Fruit fly (Drosophila melanogaster) whole organism, embryonic: ENCODE data around the gene PGRP-LA.
A peak's percentile ranks its signal among the peaks of the same experiment; 100 is the strongest.

Experiments
- Antp ChIP-seq: fragments of 200-800 bp; sonication (Bioruptor generic); optimal IDR thresholded peaks from 3 replicates; lab custom pipeline; 2016; ENCODE audit warnings: missing biosample characterization, missing genetic modification characterization
- Atf-2 ChIP-seq: fragments of 200-800 bp; sonication (Bioruptor generic); optimal IDR thresholded peaks from 2 replicates; lab custom pipeline; 2016; ENCODE audit warnings: missing biosample characterization, missing genetic modification characterization
- CG10959 ChIP-seq: fragments of 200-800 bp; sonication (Bioruptor generic); IDR thresholded peaks from 2 replicates; pipeline ENCODE4 v1.3.6; 2022; ENCODE audit warnings: missing biosample characterization, missing genetic modification characterization
- CG11247 ChIP-seq: fragments of 200-800 bp; sonication (Bioruptor generic); IDR thresholded peaks from 2 replicates; pipeline ENCODE4 v1.3.6; 2022; ENCODE audit warnings: missing biosample characterization, missing genetic modification characterization
- CG1647 ChIP-seq: fragments of 200-800 bp; sonication (Bioruptor generic); optimal IDR thresholded peaks from 3 replicates; lab custom pipeline; 2016; ENCODE audit warnings: missing biosample characterization, missing genetic modification characterization
- CG17385 ChIP-seq: fragments of 200-800 bp; sonication (Bioruptor generic); optimal IDR thresholded peaks from 3 replicates; lab custom pipeline; 2018; ENCODE audit warnings: missing biosample characterization, mild to moderate bottlenecking, missing genetic modification characterization
- CG17612 ChIP-seq: fragments of 200-800 bp; sonication (Bioruptor generic); IDR thresholded peaks from 2 replicates; pipeline ENCODE4 v1.3.6; 2022; ENCODE audit warnings: missing biosample characterization, missing genetic modification characterization
- CG17802 ChIP-seq: fragments of 200-800 bp; sonication (Bioruptor generic); optimal IDR thresholded peaks from 2 replicates; lab custom pipeline; 2018; ENCODE audit warnings: missing biosample characterization, mild to moderate bottlenecking, missing genetic modification characterization, moderate library complexity
- CG2116 ChIP-seq: fragments of 200-800 bp; sonication (Bioruptor generic); optimal IDR thresholded peaks from 3 replicates; lab custom pipeline; 2018; ENCODE audit warnings: missing biosample characterization, mild to moderate bottlenecking, missing genetic modification characterization
- CG3065 ChIP-seq: fragments of 200-800 bp; sonication (Bioruptor generic); optimal IDR thresholded peaks from 2 replicates; lab custom pipeline; 2016; ENCODE audit warnings: missing biosample characterization, missing genetic modification characterization
- CG31388 ChIP-seq: fragments of 200-800 bp; sonication (Bioruptor generic); optimal IDR thresholded peaks from 2 replicates; lab custom pipeline; 2016; ENCODE audit warnings: missing biosample characterization, missing genetic modification characterization
- CG3163 ChIP-seq: fragments of 200-800 bp; sonication (Bioruptor generic); optimal IDR thresholded peaks from 3 replicates; lab custom pipeline; 2016; ENCODE audit warnings: missing biosample characterization, missing genetic modification characterization
- CG32532 ChIP-seq: fragments of 200-800 bp; sonication (Bioruptor generic); IDR thresholded peaks from 2 replicates; pipeline ENCODE4 v1.3.6; 2022; ENCODE audit warnings: missing biosample characterization, missing genetic modification characterization
- CG3726 ChIP-seq: fragments of 200-800 bp; sonication (Bioruptor generic); IDR thresholded peaks from 3 replicates; pipeline ENCODE4, ENCODE4 v1.3.6; 2022; ENCODE audit warnings: missing biosample characterization, missing genetic modification characterization
- CG7839 ChIP-seq: fragments of 200-800 bp; sonication (Bioruptor generic); optimal IDR thresholded peaks from 3 replicates; lab custom pipeline; 2018; ENCODE audit warnings: missing biosample characterization, mild to moderate bottlenecking, missing genetic modification characterization, moderate library complexity
- CG8944 ChIP-seq: fragments of 200-800 bp; sonication (Bioruptor generic); optimal IDR thresholded peaks from 3 replicates; lab custom pipeline; 2016; ENCODE audit warnings: missing biosample characterization, missing genetic modification characterization
- CTCF ChIP-seq: fragments of 200-800 bp; sonication (Bioruptor generic); optimal IDR thresholded peaks from 2 replicates; lab custom pipeline; 2017; ENCODE audit warnings: missing biosample characterization, mild to moderate bottlenecking, missing genetic modification characterization, moderate library complexity
- Dek ChIP-seq: fragments of 200-800 bp; sonication (Bioruptor generic); optimal IDR thresholded peaks from 3 replicates; lab custom pipeline; 2019; ENCODE audit warnings: missing biosample characterization, mild to moderate bottlenecking, missing genetic modification characterization, moderate library complexity
- Dll ChIP-seq: fragments of 200-800 bp; sonication (Bioruptor generic); IDR thresholded peaks from 4 replicates; pipeline ENCODE4 v1.3.6; 2022; ENCODE audit warnings: missing biosample characterization, missing genetic modification characterization; ENCODE audit not compliant: partially characterized antibody
- E2f2 ChIP-seq: fragments of 200-800 bp; sonication (Bioruptor generic); IDR thresholded peaks from 2 replicates; pipeline ENCODE4 v1.3.6; 2022; ENCODE audit warnings: missing biosample characterization, missing genetic modification characterization
- Gug ChIP-seq: fragments of 200-800 bp; sonication (Bioruptor generic); IDR thresholded peaks from 4 replicates; pipeline ENCODE4 v1.3.6; 2022; ENCODE audit warnings: missing biosample characterization, missing genetic modification characterization
- Hmr ChIP-seq: fragments of 200-800 bp; sonication (Bioruptor generic); optimal IDR thresholded peaks from 3 replicates; lab custom pipeline; 2017; ENCODE audit warnings: mild to moderate bottlenecking, missing biosample characterization, missing genetic modification reagents, missing genetic modification characterization
- Optix ChIP-seq: fragments of 200-800 bp; sonication (Bioruptor generic); IDR thresholded peaks from 3 replicates; pipeline ENCODE4 v1.3.6; 2022; ENCODE audit warnings: missing biosample characterization, missing genetic modification characterization
- Side ChIP-seq: fragments of 200-800 bp; sonication (Bioruptor generic); optimal IDR thresholded peaks from 2 replicates; lab custom pipeline; 2016; ENCODE audit warnings: missing biosample characterization, missing genetic modification characterization
- Sox102F ChIP-seq: fragments of 200-800 bp; sonication (Bioruptor generic); optimal IDR thresholded peaks from 2 replicates; lab custom pipeline; 2018; ENCODE audit warnings: missing biosample characterization, mild to moderate bottlenecking, missing genetic modification characterization, moderate library complexity
- Stat92E ChIP-seq, 3 experiments: fragments of >200 bp in 2 of 3; fragments of 200-800 bp in 1 of 3; sonication (Bioruptor generic) in 1 of 3; optimal IDR thresholded peaks; 2 replicates each; lab custom pipeline; 2017 to 2019; ENCODE audit warnings: missing biosample characterization in 3 of 3, missing genetic modification characterization in 3 of 3, mild to moderate bottlenecking in 1 of 3, moderate library complexity in 1 of 3
- ara ChIP-seq: fragments of 200-800 bp; sonication (Bioruptor generic); IDR thresholded peaks from 2 replicates; pipeline ENCODE4 v1.3.6; 2022; ENCODE audit warnings: missing biosample characterization, missing genetic modification characterization
- bsh ChIP-seq, 2 experiments: fragments of 200-800 bp; sonication (Bioruptor generic); optimal IDR thresholded peaks; 2 replicates each; lab custom pipeline; 2017 to 2018; ENCODE audit warnings: mild to moderate bottlenecking in 2 of 2, missing biosample characterization in 2 of 2, missing genetic modification characterization in 2 of 2, moderate library complexity in 1 of 2
- cato ChIP-seq: fragments of 200-800 bp; sonication (Bioruptor generic); optimal IDR thresholded peaks from 2 replicates; lab custom pipeline; 2016; ENCODE audit warnings: missing biosample characterization, missing genetic modification characterization, borderline replicate concordance
- da ChIP-seq: fragments of 200-800 bp; sonication (Bioruptor generic); optimal IDR thresholded peaks from 2 replicates; lab custom pipeline; 2016; ENCODE audit warnings: missing biosample characterization, missing genetic modification characterization
- dpn ChIP-seq, 2 experiments: fragments of 200-800 bp; sonication (Bioruptor generic); optimal IDR thresholded peaks; 3 replicates each; lab custom pipeline; 2016; ENCODE audit warnings: missing biosample characterization in 2 of 2, missing genetic modification characterization in 2 of 2
- fu2 ChIP-seq: fragments of 200-800 bp; sonication (Bioruptor generic); optimal IDR thresholded peaks from 2 replicates; lab custom pipeline; 2016; ENCODE audit warnings: missing biosample characterization, missing genetic modification characterization
- gsb ChIP-seq: fragments of 200-800 bp; sonication (Bioruptor generic); IDR thresholded peaks from 2 replicates; pipeline ENCODE4 v1.3.6; 2022; ENCODE audit warnings: missing biosample characterization, missing genetic modification characterization
- gt ChIP-seq: fragments of 200-800 bp; sonication (Bioruptor generic); IDR thresholded peaks from 2 replicates; pipeline ENCODE4 v1.3.6; 2022; ENCODE audit warnings: missing biosample characterization, missing genetic modification characterization
- hbn ChIP-seq: fragments of 200-800 bp; sonication (Bioruptor generic); IDR thresholded peaks from 2 replicates; pipeline ENCODE4 v1.3.6; 2022; ENCODE audit warnings: missing biosample characterization, missing genetic modification characterization; ENCODE audit not compliant: partially characterized antibody
- inv ChIP-seq: fragments of 200-800 bp; sonication (Bioruptor generic); IDR thresholded peaks from 2 replicates; pipeline ENCODE4 v1.3.6; 2022; ENCODE audit warnings: missing biosample characterization, missing genetic modification characterization; ENCODE audit not compliant: partially characterized antibody
- mam ChIP-seq: fragments of 200-800 bp; sonication (Bioruptor generic); optimal IDR thresholded peaks from 3 replicates; lab custom pipeline; 2016; ENCODE audit warnings: missing biosample characterization, missing genetic modification characterization
- nerfin-2 ChIP-seq: fragments of 200-800 bp; sonication (Bioruptor generic); IDR thresholded peaks from 2 replicates; pipeline ENCODE4 v1.3.6; 2022; ENCODE audit warnings: missing biosample characterization, missing genetic modification characterization; ENCODE audit not compliant: partially characterized antibody
- pnt ChIP-seq: fragments of 200-800 bp; sonication (Bioruptor generic); optimal IDR thresholded peaks from 3 replicates; lab custom pipeline; 2016; ENCODE audit warnings: missing biosample characterization, missing genetic modification characterization
- ranshi ChIP-seq: fragments of 200-800 bp; sonication (Bioruptor generic); IDR thresholded peaks from 2 replicates; pipeline ENCODE4 v1.3.6; 2022; ENCODE audit warnings: missing biosample characterization, missing genetic modification characterization
- sc ChIP-seq, 3 experiments: fragments of >200 bp in 2 of 3; fragments of 200-800 bp in 1 of 3; sonication (Bioruptor generic) in 1 of 3; optimal IDR thresholded peaks; 2 replicates in 2 of 3; 3 replicates in 1 of 3; lab custom pipeline; 2017; ENCODE audit warnings: mild to moderate bottlenecking in 1 of 3, missing biosample characterization in 1 of 3, missing genetic modification characterization in 1 of 3, missing genetic modification reagents in 1 of 3
- stwl ChIP-seq: fragments of 200-800 bp; sonication (Bioruptor generic); optimal IDR thresholded peaks from 3 replicates; lab custom pipeline; 2018; ENCODE audit warnings: missing biosample characterization, mild to moderate bottlenecking, missing genetic modification characterization, moderate library complexity
- tin ChIP-seq: fragments of 200-800 bp; sonication (Bioruptor generic); optimal IDR thresholded peaks from 3 replicates; lab custom pipeline; 2016; ENCODE audit warnings: missing biosample characterization, missing genetic modification characterization
- trem ChIP-seq: fragments of 200-800 bp; optimal IDR thresholded peaks from 3 replicates; lab custom pipeline; 2019; ENCODE audit warnings: missing biosample characterization, mild to moderate bottlenecking, missing genetic modification characterization, moderate library complexity
- vfl ChIP-seq: fragments of 200-800 bp; sonication (Bioruptor generic); optimal IDR thresholded peaks from 2 replicates; lab custom pipeline; 2016; ENCODE audit warnings: missing biosample characterization, missing genetic modification characterization

Gene PGRP-LA

dm6 chr3L:9383345-9384075 is 49.4 kb downstream of the PGRP-LA start, which contains the start of gene Hsp27 (continued):
- TF ChIP-seq mam, result peak; percentile 97
- TF ChIP-seq CG31388 (GFP tag; lab: Kevin White, UChicago), result peak; percentile 96
- TF ChIP-seq fu2 (GFP tag; lab: Kevin White, UChicago), result peak; percentile 75
- TF ChIP-seq CG1647 (GFP tag; lab: Kevin White, UChicago), result peak; percentile 97
- peak; percentile 86 for TF ChIP-seq CG8944 (GFP tag; lab: Kevin White, UChicago)
- TF ChIP-seq tin (GFP tag; lab: Kevin White, UChicago), result peak; percentile 98
- TF ChIP-seq CTCF (GFP tag; lab: Kevin White, UChicago), result peak; percentile 71
- TF ChIP-seq gsb, result peak; percentile 96
- peak; percentile 99 for TF ChIP-seq CG32532 (GFP tag; lab: Robert Waterston, UW)
- TF ChIP-seq gt (GFP tag; lab: Robert Waterston, UW), result peak; percentile 97
- TF ChIP-seq CG17385 (GFP tag; lab: Kevin White, UChicago), result peak; percentile 94
- TF ChIP-seq Gug, result peak; percentile 99
- TF ChIP-seq CG2116 (GFP tag; lab: Kevin White, UChicago), result peak; percentile 82
- TF ChIP-seq inv (GFP tag; lab: Robert Waterston, UW), result no peak
- peak; percentile 98 for TF ChIP-seq Hmr
- TF ChIP-seq hbn (GFP tag; lab: Robert Waterston, UW), result no peak
- TF ChIP-seq CG3163 (GFP tag; lab: Kevin White, UChicago), result peak; percentile 69
- peak; percentile 98 for TF ChIP-seq CG3726
- peak; percentile 49 for TF ChIP-seq da (GFP tag; lab: Kevin White, UChicago)
- TF ChIP-seq nerfin-2 (GFP tag; lab: Robert Waterston, UW), result peak; percentile 48; the same call in 1 of the 2 replicates
- TF ChIP-seq E2f2 (GFP tag; lab: Robert Waterston, UW), result peak; percentile 84
- 0 out of 4 replicates have a peak, but pooled peaks have one; percentile 33 for TF ChIP-seq Dll
- peak; percentile 99 for TF ChIP-seq ranshi (GFP tag; lab: Robert Waterston, UW)
- peak; percentile 96 to 98 for TF ChIP-seq dpn (GFP tag; optimal IDR thresholded peaks at IDR 0.05; lab: Kevin White, UChicago)
- peak; percentile 95 for TF ChIP-seq CG10959 (GFP tag; lab: Robert Waterston, UW)
- TF ChIP-seq Antp (GFP tag; lab: Kevin White, UChicago), result peak; percentile 93
- TF ChIP-seq cato, result peak; percentile 97
- peak; percentile 98 for TF ChIP-seq CG11247
- peak; percentile 96 for TF ChIP-seq pnt (GFP tag; lab: Kevin White, UChicago)
- peak; percentile 95 for TF ChIP-seq CG3065 (GFP tag; lab: Kevin White, UChicago)
- TF ChIP-seq CG17612, result peak; percentile 96
- no peak for TF ChIP-seq sc (optimal IDR thresholded peaks at IDR 0.05; lab: Kevin White, UChicago)
- peak; percentile 98 for TF ChIP-seq sc (GFP tag; optimal IDR thresholded peaks at IDR 0.05; lab: Kevin White, UChicago)
- peak; percentile 96 for TF ChIP-seq trem (tag; lab: Kevin White, UChicago)
- TF ChIP-seq Dek (tag; lab: Kevin White, UChicago), result peak; percentile 97
- TF ChIP-seq bsh (GFP tag; optimal IDR thresholded peaks at IDR 0.05; lab: Kevin White, UChicago), result peak; percentile 99 to 100
- peak; percentile 99 for TF ChIP-seq ara (GFP tag; lab: Robert Waterston, UW)
- peak; percentile 99 for TF ChIP-seq Sox102F (GFP tag; lab: Kevin White, UChicago)
- TF ChIP-seq Atf-2 (GFP tag; lab: Kevin White, UChicago), result peak; percentile 86
- peak in 1 of 3 experiments; percentile 94 for TF ChIP-seq Stat92E (GFP tag; optimal IDR thresholded peaks at IDR 0.05; lab: Kevin White, UChicago)
- peak; percentile 99 for TF ChIP-seq CG7839
- TF ChIP-seq stwl (tag; lab: Kevin White, UChicago), result peak; percentile 65
- peak; percentile 97 for TF ChIP-seq vfl
- TF ChIP-seq Optix (GFP tag; lab: Robert Waterston, UW), result peak; percentile 99
- peak; percentile 95 for TF ChIP-seq Side (GFP tag; lab: Kevin White, UChicago)
- TF ChIP-seq CG17802 (tag; lab: Kevin White, UChicago), result peak; percentile 91
